Worm (Caenorhabditis elegans): ENCODE measurements around the gene cdc-48.1.
A peak's percentile ranks its signal among the peaks of the same experiment; 100 is the strongest.

The cdc-48.1 gene

ce11 chrII:10578843-10579430 lies 15.7 kb upstream of the cdc-48.1 start, which contains the start of gene rpb-6:
Gene rpb-6, plus strand, starts transcription at chrII:10579380.
- TF ChIP-seq nhr-77 (tag; optimal IDR thresholded peaks at IDR 0.05), result no peak
- TF ChIP-seq nhr-25 (tag; optimal IDR thresholded peaks at IDR 0.05), result no peak
- no peak for TF ChIP-seq C34F6.9 (tag; optimal IDR thresholded peaks at IDR 0.05)
- TF ChIP-seq unc-55 (GFP tag; optimal IDR thresholded peaks at IDR 0.05), result peak; percentile 56
- peak; percentile 78 for TF ChIP-seq gmeb-1 (tag; optimal IDR thresholded peaks at IDR 0.05)
- no peak for TF ChIP-seq sma-9 (GFP tag; optimal IDR thresholded peaks at IDR 0.05)
- TF ChIP-seq sma-9 (tag; optimal IDR thresholded peaks at IDR 0.05), result no peak
- peak in 1 of 2 experiments; percentile 59 for TF ChIP-seq lsy-2 (tag; optimal IDR thresholded peaks at IDR 0.05)

ce11 chrII:10574177-10574576 lies 11.0 kb upstream of the cdc-48.1 start:
- no peak for TF ChIP-seq mab-5 (tag; optimal IDR thresholded peaks at IDR 0.05)
- no peak for TF ChIP-seq mbf-1 (tag; optimal IDR thresholded peaks at IDR 0.05)
- no peak for TF ChIP-seq nhr-10 (tag; optimal IDR thresholded peaks at IDR 0.05)
- TF ChIP-seq egl-27 (tag; optimal IDR thresholded peaks at IDR 0.05), result no peak
- no peak for TF ChIP-seq mdl-1 (tag; optimal IDR thresholded peaks at IDR 0.05)
- no peak for TF ChIP-seq Y55F3AM.14 (GFP tag; optimal IDR thresholded peaks at IDR 0.05)

- no peak for TF ChIP-seq sma-9 (GFP tag; optimal IDR thresholded peaks at IDR 0.05)
- no peak for TF ChIP-seq sma-9 (tag; optimal IDR thresholded peaks at IDR 0.05)
- no peak for TF ChIP-seq nhr-21 (tag; optimal IDR thresholded peaks at IDR 0.05)
- TF ChIP-seq peb-1 (tag; optimal IDR thresholded peaks at IDR 0.05), result no peak
- no peak for TF ChIP-seq crh-2 (tag; optimal IDR thresholded peaks at IDR 0.05)
- no peak for TF ChIP-seq zag-1 (tag; optimal IDR thresholded peaks at IDR 0.05)
- TF ChIP-seq nhr-10 (tag; optimal IDR thresholded peaks at IDR 0.05), result no peak
- no peak for TF ChIP-seq sma-3 (GFP tag; optimal IDR thresholded peaks at IDR 0.05)
Observed at ce11 chrII:10571967-10572366, 8.8 kb upstream of the cdc-48.1 start, which contains the start of gene C06A1.3. Gene C06A1.3, plus strand, starts transcription at chrII:10572267.

- TF ChIP-seq lin-13 (GFP tag; optimal IDR thresholded peaks at IDR 0.05), result no peak
- no peak for TF ChIP-seq nhr-77 (tag; optimal IDR thresholded peaks at IDR 0.05)
- no peak for TF ChIP-seq unc-62 (GFP tag; optimal IDR thresholded peaks at IDR 0.05)
- no peak for TF ChIP-seq R02D3.7 (tag; optimal IDR thresholded peaks at IDR 0.05)
Observed at ce11 chrII:10570302-10570701, 7.1 kb upstream of the cdc-48.1 start, which contains the start of gene txt-13. Gene txt-13, plus strand, starts transcription at chrII:10570602.

ce11 chrII:10569498-10569897 lies 6.3 kb upstream of the cdc-48.1 start:
- TF ChIP-seq ama-1 (optimal IDR thresholded peaks at IDR 0.05), result no peak
- TF ChIP-seq ztf-11 (tag; optimal IDR thresholded peaks at IDR 0.05), result no peak
- TF ChIP-seq ceh-82 (tag; optimal IDR thresholded peaks at IDR 0.05), result no peak
- TF ChIP-seq nhr-237 (tag; optimal IDR thresholded peaks at IDR 0.05), result no peak
- no peak for TF ChIP-seq nhr-129 (tag; optimal IDR thresholded peaks at IDR 0.05)
- TF ChIP-seq nhr-10 (tag; optimal IDR thresholded peaks at IDR 0.05), result no peak
- TF ChIP-seq mdl-1 (tag; optimal IDR thresholded peaks at IDR 0.05), result no peak
- TF ChIP-seq sma-9 (GFP tag; optimal IDR thresholded peaks at IDR 0.05), result peak; percentile 55
- TF ChIP-seq sma-9 (tag; optimal IDR thresholded peaks at IDR 0.05), result no peak
- TF ChIP-seq unc-55 (GFP tag; optimal IDR thresholded peaks at IDR 0.05), result no peak
- peak in 1 of 2 experiments; percentile 19 for TF ChIP-seq lsy-2 (tag; optimal IDR thresholded peaks at IDR 0.05)

ce11 chrII:10566458-10566857 lies 3.3 kb upstream of the cdc-48.1 start:
- no peak for TF ChIP-seq nhr-25 (tag; optimal IDR thresholded peaks at IDR 0.05)

ce11 chrII:10564578-10564977 lies 1.4 kb upstream of the cdc-48.1 start, which contains the start of the genes C06A1.6 and C06A1.7:
Gene C06A1.6, minus strand, starts transcription at chrII:10564678.
Gene C06A1.7, plus strand, starts transcription at chrII:10564891.
- TF ChIP-seq lin-13 (GFP tag; optimal IDR thresholded peaks at IDR 0.05) (no peak), R02D3.7 (tag; optimal IDR thresholded peaks at IDR 0.05) (no peak), snpc-4 (tag; optimal IDR thresholded peaks at IDR 0.05) (no peak), nhr-237 (tag; optimal IDR thresholded peaks at IDR 0.05) (no peak), nhr-77 (tag; optimal IDR thresholded peaks at IDR 0.05) (no peak), blmp-1 (tag; optimal IDR thresholded peaks at IDR 0.05; ENCODE audit: insufficient read depth) (no peak), nhr-6 (tag; optimal IDR thresholded peaks at IDR 0.05) (no peak), Y55F3AM.14 (GFP tag; optimal IDR thresholded peaks at IDR 0.05) (no peak), alr-1 (tag; optimal IDR thresholded peaks at IDR 0.05) (no peak), elt-1 (tag; optimal IDR thresholded peaks at IDR 0.05) (no peak), lin-39 (tag; optimal IDR thresholded peaks at IDR 0.05) (no peak)

Measured in whole organism, L2 larva.